Worm (Caenorhabditis elegans) whole organism, L3 larva: ENCODE measurements around the gene nyn-1.

ENCODE experiments used
- R02D3.7 ChIP-seq: fragments of 150-350 bp; optimal IDR thresholded peaks from 2 replicates; lab custom pipeline; 2014; ENCODE audit warnings: missing biosample characterization, missing genetic modification characterization
- ZK546.5 ChIP-seq: sonication (generic microtip); optimal IDR thresholded peaks from 2 replicates; lab custom pipeline; 2017; ENCODE audit warnings: missing biosample characterization, missing genetic modification characterization
- aly-2 ChIP-seq: fragments of 150-350 bp; optimal IDR thresholded peaks from 2 replicates; lab custom pipeline; 2014; ENCODE audit warnings: missing biosample characterization, missing genetic modification characterization
- ama-1 ChIP-seq: fragments of 150-350 bp; optimal IDR thresholded peaks from 2 replicates; lab custom pipeline; 2018
- ceh-28 ChIP-seq: fragments of 150-350 bp; optimal IDR thresholded peaks from 2 replicates; lab custom pipeline; 2014; ENCODE audit warnings: missing biosample characterization, missing genetic modification reagents, missing genetic modification characterization
- ceh-9 ChIP-seq: sonication (generic microtip); optimal IDR thresholded peaks from 2 replicates; lab custom pipeline; 2018; ENCODE audit warnings: missing biosample characterization, missing genetic modification characterization
- egl-5 ChIP-seq: fragments of 150-350 bp; optimal IDR thresholded peaks from 2 replicates; lab custom pipeline; 2017; ENCODE audit warnings: missing biosample characterization, missing genetic modification reagents, missing genetic modification characterization, inconsistent platforms
- elt-2 ChIP-seq: sonication (generic microtip); optimal IDR thresholded peaks from 2 replicates; lab custom pipeline; 2016; ENCODE audit warnings: missing genetic modification reagents, mild to moderate bottlenecking, missing genetic modification characterization, missing compliant biosample characterization
- elt-3 ChIP-seq, 3 experiments: fragments of 150-350 bp in 1 of 3; sonication (generic microtip) in 2 of 3; optimal IDR thresholded peaks; 2 replicates in 2 of 3; 4 replicates in 1 of 3; lab custom pipeline; 2014 to 2017; ENCODE audit warnings: missing biosample characterization in 3 of 3, missing genetic modification characterization in 3 of 3
- fkh-2 ChIP-seq: fragments of 150-350 bp; optimal IDR thresholded peaks from 2 replicates; lab custom pipeline; 2014; ENCODE audit warnings: missing biosample characterization, missing genetic modification reagents, missing genetic modification characterization
- hmg-11 ChIP-seq: sonication (generic microtip); optimal IDR thresholded peaks from 2 replicates; lab custom pipeline; 2016; ENCODE audit warnings: missing genetic modification characterization, missing compliant biosample characterization
- jun-1 ChIP-seq: fragments of 150-350 bp; optimal IDR thresholded peaks from 2 replicates; lab custom pipeline; 2014; ENCODE audit warnings: missing biosample characterization, missing genetic modification reagents, missing genetic modification characterization
- lin-15B ChIP-seq: fragments of 150-350 bp; optimal IDR thresholded peaks from 2 replicates; lab custom pipeline; 2014; ENCODE audit warnings: missing biosample characterization, missing genetic modification characterization
- lin-39 ChIP-seq: fragments of 150-350 bp; optimal IDR thresholded peaks from 2 replicates; lab custom pipeline; 2018; ENCODE audit warnings: missing biosample characterization, missing genetic modification reagents, missing genetic modification characterization
- lsy-12 ChIP-seq: sonication (generic microtip); optimal IDR thresholded peaks from 2 replicates; lab custom pipeline; 2016; ENCODE audit warnings: mild to moderate bottlenecking, missing genetic modification characterization, missing compliant biosample characterization
- mdl-1 ChIP-seq: fragments of 150-350 bp; optimal IDR thresholded peaks from 2 replicates; lab custom pipeline; 2014; ENCODE audit warnings: missing biosample characterization, missing genetic modification characterization
- nfya-1 ChIP-seq: sonication (generic microtip); optimal IDR thresholded peaks from 2 replicates; lab custom pipeline; 2017; ENCODE audit warnings: missing genetic modification characterization, mild to moderate bottlenecking, missing compliant biosample characterization, antibody characterized with exemption, moderate library complexity; ENCODE audit not compliant: insufficient read depth
- nhr-12 ChIP-seq: fragments of 150-350 bp; optimal IDR thresholded peaks from 2 replicates; lab custom pipeline; 2014; ENCODE audit warnings: missing biosample characterization, missing genetic modification characterization
- nhr-23 ChIP-seq: fragments of 150-350 bp; optimal IDR thresholded peaks from 2 replicates; lab custom pipeline; 2014; ENCODE audit warnings: missing biosample characterization, missing genetic modification reagents, missing genetic modification characterization
- nhr-25 ChIP-seq: sonication (generic microtip); optimal IDR thresholded peaks from 2 replicates; lab custom pipeline; 2017; ENCODE audit warnings: missing biosample characterization, missing genetic modification characterization
- nhr-28 ChIP-seq: fragments of 150-350 bp; optimal IDR thresholded peaks from 2 replicates; lab custom pipeline; 2014; ENCODE audit warnings: missing biosample characterization, missing genetic modification characterization
- nhr-43 ChIP-seq: sonication (generic microtip); optimal IDR thresholded peaks from 2 replicates; lab custom pipeline; 2016; ENCODE audit warnings: mild to moderate bottlenecking, missing genetic modification characterization, missing compliant biosample characterization; ENCODE audit not compliant: poor library complexity, severe bottlenecking
- nhr-67 ChIP-seq: fragments of 150-350 bp; optimal IDR thresholded peaks from 2 replicates; lab custom pipeline; 2014; ENCODE audit warnings: missing biosample characterization, missing genetic modification characterization
- nhr-76 ChIP-seq: fragments of 150-350 bp; sonication (generic microtip); optimal IDR thresholded peaks from 5 replicates; lab custom pipeline; 2014; ENCODE audit warnings: missing biosample characterization, missing genetic modification characterization
- nhr-77 ChIP-seq: fragments of 150-350 bp; optimal IDR thresholded peaks from 2 replicates; lab custom pipeline; 2014; ENCODE audit warnings: missing biosample characterization, missing genetic modification characterization
- sea-2 ChIP-seq: fragments of 150-350 bp; sonication (generic microtip); optimal IDR thresholded peaks from 4 replicates; lab custom pipeline; 2014; ENCODE audit warnings: missing biosample characterization, missing genetic modification reagents, missing genetic modification characterization
- snpc-4 ChIP-seq: fragments of 150-350 bp; optimal IDR thresholded peaks from 2 replicates; lab custom pipeline; 2014; ENCODE audit warnings: missing biosample characterization, missing genetic modification characterization
- unc-39 ChIP-seq: sonication (generic microtip); optimal IDR thresholded peaks from 4 replicates; lab custom pipeline; 2017; ENCODE audit warnings: missing biosample characterization, missing genetic modification characterization
- unc-62 ChIP-seq: fragments of 150-350 bp; sonication (generic microtip); optimal IDR thresholded peaks from 4 replicates; lab custom pipeline; 2014; ENCODE audit warnings: missing biosample characterization, missing genetic modification reagents, missing genetic modification characterization
- ztf-11 ChIP-seq: fragments of 150-350 bp; optimal IDR thresholded peaks from 2 replicates; lab custom pipeline; 2014; ENCODE audit warnings: missing biosample characterization, missing genetic modification characterization
- ztf-4 ChIP-seq: fragments of 150-350 bp; optimal IDR thresholded peaks from 2 replicates; lab custom pipeline; 2014; ENCODE audit warnings: missing biosample characterization, missing genetic modification characterization

Gene nyn-1

DNA sequence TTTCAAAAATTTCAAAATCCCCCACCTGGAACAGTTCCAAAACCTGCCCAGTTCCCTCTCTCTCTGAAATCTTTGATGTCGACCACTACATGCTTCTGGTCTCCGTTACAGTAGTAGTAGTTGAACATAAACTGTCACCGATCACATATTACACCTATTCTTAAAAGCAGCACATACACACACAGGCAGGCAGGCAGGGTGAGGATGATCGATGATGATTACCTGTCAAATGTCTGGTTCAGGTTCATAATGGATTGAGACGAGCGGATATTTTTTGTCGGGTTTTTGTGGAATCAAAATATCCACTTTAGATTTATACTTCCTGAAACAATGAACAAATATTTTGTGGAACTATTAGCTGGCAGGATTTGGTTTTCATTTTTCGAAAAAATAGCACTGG, 7.2 kb upstream of the nyn-1 start:
- TF ChIP-seq ztf-11 (tag; lab: Kevin White, UChicago) = no peak
- no peak for TF ChIP-seq nhr-67 (tag; lab: Kevin White, UChicago)
- no peak for TF ChIP-seq elt-2
- no peak for TF ChIP-seq unc-62 (GFP tag; lab: Kevin White, UChicago)
- no peak for TF ChIP-seq egl-5 (tag; lab: Kevin White, UChicago)
- no peak for TF ChIP-seq ama-1 (lab: Kevin White, UChicago)
- TF ChIP-seq ceh-9 (tag; lab: Kevin White, UChicago) = no peak
- TF ChIP-seq lin-15B (tag; lab: Kevin White, UChicago) = no peak
- no peak for TF ChIP-seq nhr-12 (tag; lab: Kevin White, UChicago)
- TF ChIP-seq, all 47 proteins: peak for 0

ce11 chrIV:13692522-13692921, 5.7 kb upstream of the nyn-1 start:
- TF ChIP-seq nhr-25 (tag; lab: Kevin White, UChicago) (no peak), egl-5 (tag; lab: Kevin White, UChicago) (peak; percentile 79)

DNA sequence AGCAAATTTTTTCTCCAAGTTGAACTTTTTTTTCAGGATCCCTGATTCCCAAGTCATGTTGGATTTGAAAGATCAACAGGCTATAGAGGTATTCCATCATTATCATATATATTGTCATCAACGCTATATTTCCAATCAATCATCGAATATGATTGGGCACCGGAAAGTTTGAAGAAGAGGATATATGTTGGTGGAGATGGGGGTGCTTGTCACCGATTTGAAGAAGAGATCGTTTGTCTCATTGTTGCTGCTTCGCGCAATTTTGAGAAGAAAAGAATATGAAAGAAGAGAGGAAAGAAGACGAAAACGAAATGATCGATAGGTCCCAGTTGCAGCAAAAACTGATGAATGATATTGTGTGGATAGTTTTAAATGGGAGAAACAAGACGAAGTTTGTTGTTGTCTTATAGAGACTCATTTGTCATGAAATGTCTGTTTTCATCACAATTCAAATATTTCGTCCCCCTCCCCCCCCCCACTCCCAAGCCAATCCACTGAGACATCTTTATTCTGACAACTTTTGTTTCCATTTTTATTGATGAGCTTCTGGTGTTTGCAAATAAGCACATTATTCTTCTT, 2.6 kb upstream of the nyn-1 start, which contains the start of gene T23G4.2:
Gene T23G4.2 (minus strand): TSS at position 255 of the 579 bp plus-strand sequence.
- TF ChIP-seq R02D3.7 (tag; lab: Kevin White, UChicago) (no peak), unc-62 (GFP tag; lab: Kevin White, UChicago) (peak; percentile 76), ceh-28 (tag; lab: Kevin White, UChicago) (peak; percentile 15), lin-39 (tag; lab: Kevin White, UChicago) (peak; percentile 77), mdl-1 (tag; lab: Kevin White, UChicago) (no peak), ztf-11 (tag; lab: Kevin White, UChicago) (no peak)

DNA sequence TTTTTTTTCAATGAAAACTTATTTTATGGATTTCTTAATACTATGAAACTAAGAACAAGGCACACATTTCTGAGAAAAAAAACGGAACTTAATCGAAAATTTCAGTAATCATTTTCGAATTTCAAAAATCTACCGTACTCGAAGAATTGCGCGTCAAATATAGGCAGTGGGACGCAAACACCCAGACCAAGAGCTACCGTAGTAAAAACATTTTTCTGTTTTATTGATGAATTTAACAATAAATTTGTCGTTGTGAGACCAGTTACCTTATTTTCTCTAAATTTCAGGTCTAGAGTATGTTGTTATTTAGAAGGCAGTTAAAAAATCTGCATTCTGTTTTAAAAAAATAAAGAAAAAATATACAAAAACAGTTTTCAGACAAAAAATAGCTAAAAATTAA, 816 bp upstream of the nyn-1 start:
- TF ChIP-seq sea-2 (GFP tag; lab: Kevin White, UChicago) (no peak), elt-3 (tag; optimal IDR thresholded peaks at IDR 0.05; lab: Kevin White, UChicago) (no peak), nfya-1 (tag; lab: Kevin White, UChicago) (no peak), fkh-2 (tag; lab: Kevin White, UChicago) (no peak), jun-1 (tag; lab: Kevin White, UChicago) (no peak), ztf-11 (tag; lab: Kevin White, UChicago) (no peak), nhr-77 (tag; lab: Kevin White, UChicago) (no peak), nhr-43 (no peak), lin-39 (tag; lab: Kevin White, UChicago) (no peak)

- no peak for TF ChIP-seq nhr-23 (tag; lab: Kevin White, UChicago)
- no peak for TF ChIP-seq ztf-4 (tag; lab: Kevin White, UChicago)
- TF ChIP-seq ZK546.5 (tag; lab: Kevin White, UChicago) = no peak
- TF ChIP-seq nhr-28 (tag; lab: Kevin White, UChicago) = no peak
- TF ChIP-seq unc-39 (tag; lab: Kevin White, UChicago) = no peak
- TF ChIP-seq aly-2 (tag; lab: Kevin White, UChicago) = no peak
- no peak for TF ChIP-seq nhr-76 (tag; lab: Kevin White, UChicago)
- no peak for TF ChIP-seq nhr-12 (tag; lab: Kevin White, UChicago)
- TF ChIP-seq ztf-11 (tag; lab: Kevin White, UChicago) = no peak
- no peak for TF ChIP-seq elt-3 (tag; optimal IDR thresholded peaks at IDR 0.05; lab: Kevin White, UChicago)
- TF ChIP-seq mdl-1 (tag; lab: Kevin White, UChicago) = no peak
- TF ChIP-seq lsy-12 = no peak
- TF ChIP-seq egl-5 (tag; lab: Kevin White, UChicago) = no peak
- no peak for TF ChIP-seq hmg-11 (tag; lab: Kevin White, UChicago)
- TF ChIP-seq nhr-67 (tag; lab: Kevin White, UChicago) = no peak
- no peak for TF ChIP-seq ama-1 (lab: Kevin White, UChicago)
- no peak for TF ChIP-seq snpc-4 (tag; lab: Kevin White, UChicago)
- no peak for TF ChIP-seq jun-1 (tag; lab: Kevin White, UChicago)
These were observed 2.0 kb downstream of the nyn-1 start for ce11 chrIV:13684827-13685226.
